6 fruit fly cellular contexts compared by ENCODE assay signal in genomic region chr3L:18620988-18621734, dm6.
A peak's percentile ranks its signal among the peaks of the same experiment; 100 is the strongest.
TF ChIP-seq lines count a peak whose summit lies in the region.

No protein-coding gene starts in this region.

- TF ChIP-seq CTCF in whole organism, embryonic (GFP tag; optimal IDR thresholded peaks at IDR 0.05; lab: Kevin White, UChicago): no peak

TF ChIP-seq in whole organism, 6 proteins besides CTCF, POLR2A, EP300 and RAD21:
- TF ChIP-seq EcR (GFP tag; optimal IDR thresholded peaks at IDR 0.05; lab: Kevin White, UChicago): peak; percentile 92 to 99
- TF ChIP-seq pan (optimal IDR thresholded peaks at IDR 0.05; lab: Kevin White, UChicago): peak; percentile 61
- TF ChIP-seq psq (optimal IDR thresholded peaks at IDR 0.05; lab: Kevin White, UChicago): no peak
- TF ChIP-seq CG8478 (optimal IDR thresholded peaks at IDR 0.05; lab: Kevin White, UChicago): no peak
- TF ChIP-seq Dll (optimal IDR thresholded peaks at IDR 0.05; lab: Kevin White, UChicago): peak; percentile 79

TF ChIP-seq in whole organism, adult, 20 proteins besides CTCF, POLR2A, EP300 and RAD21:
- TF ChIP-seq Hr96 (GFP tag; optimal IDR thresholded peaks at IDR 0.05; lab: Kevin White, UChicago) (peak; percentile 30), kay (GFP tag; lab: Kevin White, UChicago; ENCODE audit: borderline replicate concordance) (no peak), pad (GFP tag; optimal IDR thresholded peaks at IDR 0.05; lab: Kevin White, UChicago) (peak; percentile 79), Crg-1 (GFP tag; optimal IDR thresholded peaks at IDR 0.05; lab: Kevin White, UChicago) (no peak), CG33017 (tag; optimal IDR thresholded peaks at IDR 0.05; lab: Kevin White, UChicago) (no peak), cnc (optimal IDR thresholded peaks at IDR 0.05; lab: Kevin White, UChicago) (no peak), Clk (GFP tag; optimal IDR thresholded peaks at IDR 0.05; lab: Kevin White, UChicago) (no peak), bab1 (GFP tag; optimal IDR thresholded peaks at IDR 0.05; lab: Kevin White, UChicago) (peak; percentile 48), CG7101 (tag; optimal IDR thresholded peaks at IDR 0.05; lab: Kevin White, UChicago) (peak; percentile 26)

TF ChIP-seq in whole organism, embryonic, 481 proteins besides CTCF, POLR2A, EP300 and RAD21 (continues in another document):
- TF ChIP-seq stwl (tag; optimal IDR thresholded peaks at IDR 0.05; lab: Kevin White, UChicago) (peak; percentile 66), maf-S (GFP tag; optimal IDR thresholded peaks at IDR 0.05; lab: Kevin White, UChicago) (peak; percentile 48), lov (optimal IDR thresholded peaks at IDR 0.05; lab: Kevin White, UChicago) (no peak), lov (GFP tag; IDR thresholded peaks at IDR 0.05; lab: Robert Waterston, UW) (peak; percentile 61; the same call in 1 of the 3 replicates), sens-2 (GFP tag; IDR thresholded peaks at IDR 0.05; lab: Robert Waterston, UW) (0 out of 2 replicates have a peak, but pooled peaks have one; percentile 22), dpn (GFP tag; optimal IDR thresholded peaks at IDR 0.05; lab: Kevin White, UChicago) (peak; percentile 49 to 55), PHDP (tag; optimal IDR thresholded peaks at IDR 0.05; lab: Kevin White, UChicago) (peak; percentile 48), Vsx1 (GFP tag; optimal IDR thresholded peaks at IDR 0.05; lab: Kevin White, UChicago) (no peak), nom (GFP tag; optimal IDR thresholded peaks at IDR 0.05; lab: Kevin White, UChicago) (peak; percentile 36), nmo (GFP tag; optimal IDR thresholded peaks at IDR 0.05; lab: Kevin White, UChicago) (peak; percentile 42), CG17186 (GFP tag; optimal IDR thresholded peaks at IDR 0.05; lab: Kevin White, UChicago) (peak; percentile 43), CG14050 (GFP tag; IDR thresholded peaks at IDR 0.05; lab: Robert Waterston, UW) (no peak), cas (GFP tag; IDR thresholded peaks at IDR 0.05; lab: Robert Waterston, UW) (peak; percentile 42; the same call in 1 of the 2 replicates), CG15073 (GFP tag; optimal IDR thresholded peaks at IDR 0.05; lab: Kevin White, UChicago) (no peak), gsb (GFP tag; IDR thresholded peaks at IDR 0.05; lab: Robert Waterston, UW) (no peak), oc (tag; optimal IDR thresholded peaks at IDR 0.05; lab: Kevin White, UChicago) (peak; percentile 32), CG1024 (GFP tag; IDR thresholded peaks at IDR 0.05; lab: Robert Waterston, UW) (no peak), MTF-1 (GFP tag; optimal IDR thresholded peaks at IDR 0.05; lab: Kevin White, UChicago; ENCODE audit: borderline replicate concordance) (no peak), Fer2 (tag; optimal IDR thresholded peaks at IDR 0.05; lab: Kevin White, UChicago) (no peak)

TF ChIP-seq in whole organism, prepupa, 60 proteins besides CTCF, POLR2A, EP300 and RAD21 (continues in another document):
- TF ChIP-seq net (GFP tag; optimal IDR thresholded peaks at IDR 0.05; lab: Kevin White, UChicago): peak; percentile 40
- TF ChIP-seq CG6276 (GFP tag; optimal IDR thresholded peaks at IDR 0.05; lab: Kevin White, UChicago): no peak
- peak; percentile 9 for TF ChIP-seq CG11902 (GFP tag; optimal IDR thresholded peaks at IDR 0.05; lab: Kevin White, UChicago)
- peak; percentile 4 for TF ChIP-seq CG11762 (GFP tag; optimal IDR thresholded peaks at IDR 0.05; lab: Kevin White, UChicago; ENCODE audit: insufficient read depth)
- peak; percentile 96 for TF ChIP-seq svp (GFP tag; lab: Kevin White, UChicago)
- peak; percentile 4 for TF ChIP-seq Blimp-1 (GFP tag; optimal IDR thresholded peaks at IDR 0.05; lab: Kevin White, UChicago)
- TF ChIP-seq CG6792 (GFP tag; optimal IDR thresholded peaks at IDR 0.05; lab: Kevin White, UChicago): peak; percentile 54
- peak; percentile 44 for TF ChIP-seq vri (GFP tag; optimal IDR thresholded peaks at IDR 0.05; lab: Kevin White, UChicago)
- no peak for TF ChIP-seq fd59A (GFP tag; optimal IDR thresholded peaks at IDR 0.05; lab: Kevin White, UChicago)
- TF ChIP-seq acj6 (GFP tag; optimal IDR thresholded peaks at IDR 0.05; lab: Kevin White, UChicago): peak; percentile 48
- TF ChIP-seq CG34406 (GFP tag; optimal IDR thresholded peaks at IDR 0.05; lab: Kevin White, UChicago): peak; percentile 17
- peak; percentile 8 for TF ChIP-seq Hr39 (GFP tag; optimal IDR thresholded peaks at IDR 0.05; lab: Kevin White, UChicago)
- TF ChIP-seq Sox102F (GFP tag; optimal IDR thresholded peaks at IDR 0.05; lab: Kevin White, UChicago): peak; percentile 46
- peak; percentile 48 for TF ChIP-seq pdm3 (GFP tag; optimal IDR thresholded peaks at IDR 0.05; lab: Kevin White, UChicago)
- TF ChIP-seq Eip78C (GFP tag; lab: Kevin White, UChicago): peak; percentile 67
- peak; percentile 27 for TF ChIP-seq CG7368 (GFP tag; optimal IDR thresholded peaks at IDR 0.05; lab: Kevin White, UChicago)
- no peak for TF ChIP-seq CG8632 (GFP tag; optimal IDR thresholded peaks at IDR 0.05; lab: Kevin White, UChicago)
- peak; percentile 59 for TF ChIP-seq esn (GFP tag; optimal IDR thresholded peaks at IDR 0.05; lab: Kevin White, UChicago)
- TF ChIP-seq CG3919 (GFP tag; optimal IDR thresholded peaks at IDR 0.05; lab: Kevin White, UChicago): peak; percentile 54
- no peak for TF ChIP-seq CG8119 (GFP tag; IDR thresholded peaks at IDR 0.05; lab: Robert Waterston, UW)
- peak; percentile 51 for TF ChIP-seq OdsH (GFP tag; optimal IDR thresholded peaks at IDR 0.05; lab: Kevin White, UChicago)

TF ChIP-seq in whole organism, pupa, 21 proteins besides CTCF, POLR2A, EP300 and RAD21:
- TF ChIP-seq CG8301 (tag; optimal IDR thresholded peaks at IDR 0.05; lab: Kevin White, UChicago): peak; percentile 58
- peak; percentile 35; the same call in 1 of the 3 replicates for TF ChIP-seq CG4496 (GFP tag; IDR thresholded peaks at IDR 0.05; lab: Robert Waterston, UW)
- peak; percentile 28 for TF ChIP-seq CG17806 (tag; optimal IDR thresholded peaks at IDR 0.05; lab: Kevin White, UChicago)
- TF ChIP-seq CG12605 (GFP tag; IDR thresholded peaks at IDR 0.05; lab: Robert Waterston, UW): no peak
- no peak for TF ChIP-seq gl (tag; optimal IDR thresholded peaks at IDR 0.05; lab: Kevin White, UChicago)
- no peak for TF ChIP-seq D1 (tag; optimal IDR thresholded peaks at IDR 0.05; lab: Kevin White, UChicago)
- 0 out of 2 replicates have a peak, but pooled peaks have one; percentile 27 for TF ChIP-seq CG10348 (GFP tag; IDR thresholded peaks at IDR 0.05; lab: Robert Waterston, UW)
- no peak for TF ChIP-seq CG34367 (tag; optimal IDR thresholded peaks at IDR 0.05; lab: Kevin White, UChicago)
- TF ChIP-seq Pif1B (GFP tag; optimal IDR thresholded peaks at IDR 0.05; lab: Kevin White, UChicago): no peak
- TF ChIP-seq CG8159 (tag; optimal IDR thresholded peaks at IDR 0.05; lab: Kevin White, UChicago): peak; percentile 26
- TF ChIP-seq EcR (GFP tag; optimal IDR thresholded peaks at IDR 0.05; lab: Kevin White, UChicago): peak; percentile 100
- TF ChIP-seq CG15710 (tag; optimal IDR thresholded peaks at IDR 0.05; lab: Kevin White, UChicago): no peak
- peak; percentile 50 for TF ChIP-seq Snoo (tag; optimal IDR thresholded peaks at IDR 0.05; lab: Kevin White, UChicago)
- TF ChIP-seq CG9948 (tag; optimal IDR thresholded peaks at IDR 0.05; lab: Kevin White, UChicago): peak; percentile 11
- peak; percentile 14 for TF ChIP-seq CG13204 (GFP tag; optimal IDR thresholded peaks at IDR 0.05; lab: Kevin White, UChicago)
- peak; percentile 52 for TF ChIP-seq CG14655 (GFP tag; optimal IDR thresholded peaks at IDR 0.05; lab: Kevin White, UChicago)
- peak; percentile 48; the same call in 1 of the 2 replicates for TF ChIP-seq Ets98B (GFP tag; IDR thresholded peaks at IDR 0.05; lab: Robert Waterston, UW)

TF ChIP-seq in whole organism, wandering third instar larva, 38 proteins besides CTCF, POLR2A, EP300 and RAD21:
- TF ChIP-seq N (GFP tag; optimal IDR thresholded peaks at IDR 0.05; lab: Kevin White, UChicago): no peak
- peak; percentile 7 for TF ChIP-seq rgr (GFP tag; optimal IDR thresholded peaks at IDR 0.05; lab: Kevin White, UChicago)
- no peak for TF ChIP-seq CG32264 (GFP tag; optimal IDR thresholded peaks at IDR 0.05; lab: Kevin White, UChicago)
- TF ChIP-seq Rel (GFP tag; optimal IDR thresholded peaks at IDR 0.05; lab: Kevin White, UChicago): peak; percentile 23
- TF ChIP-seq Rel (tag; optimal IDR thresholded peaks at IDR 0.05; lab: Kevin White, UChicago): peak; percentile 80
- TF ChIP-seq Sp1 (GFP tag; optimal IDR thresholded peaks at IDR 0.05; lab: Kevin White, UChicago): peak; percentile 31
- TF ChIP-seq Jra (GFP tag; optimal IDR thresholded peaks at IDR 0.05; lab: Kevin White, UChicago): peak; percentile 87
- TF ChIP-seq br (GFP tag; optimal IDR thresholded peaks at IDR 0.05; lab: Kevin White, UChicago): peak; percentile 55
- peak; percentile 21 for TF ChIP-seq ey (GFP tag; optimal IDR thresholded peaks at IDR 0.05; lab: Kevin White, UChicago)
- TF ChIP-seq dsf (GFP tag; optimal IDR thresholded peaks at IDR 0.05; lab: Kevin White, UChicago; ENCODE audit: borderline replicate concordance): no peak
- TF ChIP-seq Hr83 (GFP tag; optimal IDR thresholded peaks at IDR 0.05; lab: Kevin White, UChicago; ENCODE audit: poor library complexity, severe bottlenecking): peak; percentile 35
- TF ChIP-seq CrebA (GFP tag; optimal IDR thresholded peaks at IDR 0.05; lab: Kevin White, UChicago; ENCODE audit: borderline replicate concordance): no peak
- TF ChIP-seq psq (GFP tag; optimal IDR thresholded peaks at IDR 0.05; lab: Kevin White, UChicago): peak; percentile 6
- TF ChIP-seq dl (GFP tag; optimal IDR thresholded peaks at IDR 0.05; lab: Kevin White, UChicago; ENCODE audit: insufficient read depth in 1 of 2, partially characterized antibody in 2 of 2): peak in 1 of 2 experiments; percentile 3
- peak; percentile 71 for TF ChIP-seq Myc (optimal IDR thresholded peaks at IDR 0.05; lab: Kevin White, UChicago)
- peak; percentile 27 for TF ChIP-seq HLH106 (tag; optimal IDR thresholded peaks at IDR 0.05; lab: Kevin White, UChicago)
- TF ChIP-seq jim (GFP tag; optimal IDR thresholded peaks at IDR 0.05; lab: Kevin White, UChicago): no peak
- peak; percentile 64 for TF ChIP-seq fru (GFP tag; optimal IDR thresholded peaks at IDR 0.05; lab: Kevin White, UChicago)
- TF ChIP-seq sv (GFP tag; optimal IDR thresholded peaks at IDR 0.05; lab: Kevin White, UChicago): peak; percentile 54
- peak; percentile 53 for TF ChIP-seq woc (GFP tag; optimal IDR thresholded peaks at IDR 0.05; lab: Kevin White, UChicago)
- peak in 1 of 2 experiments; percentile 55 for TF ChIP-seq foxo (GFP tag; optimal IDR thresholded peaks at IDR 0.05; lab: Kevin White, UChicago)
- TF ChIP-seq Hnf4 (GFP tag; optimal IDR thresholded peaks at IDR 0.05; lab: Kevin White, UChicago): peak; percentile 51
- TF ChIP-seq brk (GFP tag; optimal IDR thresholded peaks at IDR 0.05; lab: Kevin White, UChicago): peak; percentile 10
- TF ChIP-seq h (GFP tag; optimal IDR thresholded peaks at IDR 0.05; lab: Kevin White, UChicago): peak; percentile 20
